Fruit fly (Drosophila melanogaster) whole organism, embryonic: Measurements from ENCODE around the gene TotZ.

Source experiments
- Awh ChIP-seq: fragments of 200-800 bp; sonication (Bioruptor generic); IDR thresholded peaks from 2 replicates; pipeline ENCODE4, ENCODE4 v1.3.6; 2022; ENCODE audit warnings: missing biosample characterization, missing genetic modification characterization
- CG10274 ChIP-seq: fragments of 200-800 bp; sonication (Bioruptor generic); optimal IDR thresholded peaks from 3 replicates; lab custom pipeline; 2017; ENCODE audit warnings: missing biosample characterization, mild to moderate bottlenecking, missing genetic modification characterization
- CG10321 ChIP-seq: fragments of 200-800 bp; sonication (Bioruptor generic); IDR thresholded peaks from 2 replicates; pipeline ENCODE4 v1.3.6; 2022; ENCODE audit warnings: missing biosample characterization, missing genetic modification characterization
- CG11456 ChIP-seq: fragments of 200-800 bp; sonication (Bioruptor generic); IDR thresholded peaks from 3 replicates; pipeline ENCODE4 v1.3.6; 2022; ENCODE audit warnings: missing biosample characterization, missing genetic modification characterization
- CG12659 ChIP-seq: fragments of 200-800 bp; sonication (Bioruptor generic); optimal IDR thresholded peaks from 3 replicates; lab custom pipeline; 2017; ENCODE audit warnings: mild to moderate bottlenecking, missing biosample characterization, missing genetic modification reagents, missing genetic modification characterization
- CG14965 ChIP-seq: fragments of 200-800 bp; sonication (Bioruptor generic); optimal IDR thresholded peaks from 2 replicates; lab custom pipeline; 2016; ENCODE audit warnings: missing biosample characterization, missing genetic modification characterization, borderline replicate concordance
- CG17359 ChIP-seq: fragments of 200-800 bp; sonication (Bioruptor generic); optimal IDR thresholded peaks from 3 replicates; lab custom pipeline; 2018; ENCODE audit warnings: missing biosample characterization, mild to moderate bottlenecking, missing genetic modification characterization, moderate library complexity
- CG17802 ChIP-seq: fragments of 200-800 bp; sonication (Bioruptor generic); optimal IDR thresholded peaks from 2 replicates; lab custom pipeline; 2018; ENCODE audit warnings: missing biosample characterization, mild to moderate bottlenecking, missing genetic modification characterization, moderate library complexity
- CG18764 ChIP-seq: fragments of 200-800 bp; sonication (Bioruptor generic); optimal IDR thresholded peaks from 3 replicates; lab custom pipeline; 2016; ENCODE audit warnings: missing biosample characterization, missing genetic modification characterization
- CG30020 ChIP-seq: fragments of 200-800 bp; optimal IDR thresholded peaks from 2 replicates; lab custom pipeline; 2019; ENCODE audit warnings: missing biosample characterization, mild to moderate bottlenecking, missing genetic modification characterization, moderate library complexity
- CG33557 ChIP-seq: fragments of 200-800 bp; sonication (Bioruptor generic); optimal IDR thresholded peaks from 2 replicates; lab custom pipeline; 2019; ENCODE audit warnings: missing biosample characterization, mild to moderate bottlenecking, missing genetic modification characterization, moderate library complexity
- CG5953 ChIP-seq: fragments of 200-800 bp; sonication (Bioruptor generic); IDR thresholded peaks from 2 replicates; pipeline ENCODE4 v1.3.6; 2022; ENCODE audit warnings: missing biosample characterization, missing genetic modification characterization
- CG6175 ChIP-seq: fragments of 200-800 bp; sonication (Bioruptor generic); IDR thresholded peaks from 3 replicates; pipeline ENCODE4 v1.3.6; 2022; ENCODE audit warnings: missing biosample characterization, missing genetic modification characterization
- CG6654 ChIP-seq: fragments of 200-800 bp; sonication (Bioruptor generic); optimal IDR thresholded peaks from 2 replicates; lab custom pipeline; 2017; ENCODE audit warnings: missing biosample characterization, mild to moderate bottlenecking, missing genetic modification characterization
- CG7556 ChIP-seq: fragments of 200-800 bp; sonication (Bioruptor generic); optimal IDR thresholded peaks from 2 replicates; lab custom pipeline; 2017; ENCODE audit warnings: missing biosample characterization, mild to moderate bottlenecking, missing genetic modification characterization
- CG8359 ChIP-seq: fragments of 200-800 bp; sonication (Bioruptor generic); optimal IDR thresholded peaks from 2 replicates; lab custom pipeline; 2017; ENCODE audit warnings: missing biosample characterization, mild to moderate bottlenecking, missing genetic modification characterization, borderline replicate concordance
- CG9215 ChIP-seq: fragments of 200-800 bp; sonication (Bioruptor generic); IDR thresholded peaks from 2 replicates; pipeline ENCODE4 v1.3.6; 2022; ENCODE audit warnings: missing biosample characterization, missing genetic modification characterization
- CG9817 ChIP-seq: fragments of 200-800 bp; sonication (Bioruptor generic); optimal IDR thresholded peaks from 2 replicates; lab custom pipeline; 2018; ENCODE audit warnings: missing biosample characterization, mild to moderate bottlenecking, missing genetic modification characterization, moderate library complexity
- CTCF ChIP-seq: fragments of 200-800 bp; sonication (Bioruptor generic); optimal IDR thresholded peaks from 2 replicates; lab custom pipeline; 2017; ENCODE audit warnings: missing biosample characterization, mild to moderate bottlenecking, missing genetic modification characterization, moderate library complexity
- CrebB ChIP-seq: fragments of 200-800 bp; sonication (Bioruptor generic); optimal IDR thresholded peaks from 3 replicates; lab custom pipeline; 2018; ENCODE audit warnings: missing biosample characterization, mild to moderate bottlenecking, missing genetic modification characterization
- Doc2 ChIP-seq: fragments of 200-800 bp; sonication (Bioruptor generic); IDR thresholded peaks from 2 replicates; pipeline ENCODE4 v1.3.6; 2022; ENCODE audit warnings: missing biosample characterization, missing genetic modification characterization
- HLH54F ChIP-seq: fragments of 200-800 bp; sonication (Bioruptor generic); optimal IDR thresholded peaks from 3 replicates; lab custom pipeline; 2016; ENCODE audit warnings: missing biosample characterization, missing genetic modification characterization
- Mes4 ChIP-seq: fragments of 200-800 bp; sonication (Bioruptor generic); optimal IDR thresholded peaks from 2 replicates; lab custom pipeline; 2016; ENCODE audit warnings: missing biosample characterization, missing genetic modification characterization
- NC2β ChIP-seq: fragments of 200-800 bp; sonication (Bioruptor generic); optimal IDR thresholded peaks from 2 replicates; lab custom pipeline; 2016; ENCODE audit warnings: missing biosample characterization, missing genetic modification characterization
- Rfx ChIP-seq: fragments of 200-800 bp; sonication (Bioruptor generic); IDR thresholded peaks from 2 replicates; pipeline ENCODE4 v1.3.6; 2022; ENCODE audit warnings: missing biosample characterization, missing genetic modification characterization
- Six4 ChIP-seq: fragments of 200-800 bp; sonication (Bioruptor generic); optimal IDR thresholded peaks from 2 replicates; lab custom pipeline; 2016; ENCODE audit warnings: missing biosample characterization, missing genetic modification characterization
- Xrp1 ChIP-seq: fragments of 200-800 bp; sonication (Bioruptor generic); IDR thresholded peaks from 2 replicates; pipeline ENCODE4 v1.3.6; 2022; ENCODE audit warnings: missing biosample characterization, missing genetic modification characterization
- ara ChIP-seq: fragments of 200-800 bp; sonication (Bioruptor generic); IDR thresholded peaks from 2 replicates; pipeline ENCODE4 v1.3.6; 2022; ENCODE audit warnings: missing biosample characterization, missing genetic modification characterization
- bcd ChIP-seq: fragments of 200-800 bp; sonication (Bioruptor generic); optimal IDR thresholded peaks from 2 replicates; lab custom pipeline; 2017; ENCODE audit warnings: missing biosample characterization, mild to moderate bottlenecking, missing genetic modification characterization
- bowl ChIP-seq: fragments of 200-800 bp; sonication (Bioruptor generic); IDR thresholded peaks from 2 replicates; pipeline ENCODE4 v1.3.6; 2022; ENCODE audit warnings: missing biosample characterization, missing genetic modification characterization
- caup ChIP-seq: fragments of 200-800 bp; sonication (Bioruptor generic); optimal IDR thresholded peaks from 3 replicates; lab custom pipeline; 2017; ENCODE audit warnings: missing biosample characterization, mild to moderate bottlenecking, missing genetic modification characterization, moderate library complexity; ENCODE audit not compliant: severe bottlenecking
- emc ChIP-seq: fragments of 200-800 bp; sonication (Bioruptor generic); optimal IDR thresholded peaks from 2 replicates; lab custom pipeline; 2016; ENCODE audit warnings: missing biosample characterization, missing genetic modification characterization
- eyg ChIP-seq: fragments of 200-800 bp; sonication (Bioruptor generic); optimal IDR thresholded peaks from 3 replicates; lab custom pipeline; 2016; ENCODE audit warnings: missing biosample characterization, missing genetic modification characterization
- gem ChIP-seq: fragments of 200-800 bp; sonication (Bioruptor generic); optimal IDR thresholded peaks from 2 replicates; lab custom pipeline; 2019; ENCODE audit warnings: missing biosample characterization, mild to moderate bottlenecking, missing genetic modification characterization, moderate library complexity
- inv ChIP-seq: fragments of 200-800 bp; sonication (Bioruptor generic); IDR thresholded peaks from 2 replicates; pipeline ENCODE4 v1.3.6; 2022; ENCODE audit warnings: missing biosample characterization, missing genetic modification characterization; ENCODE audit not compliant: partially characterized antibody
- lmd ChIP-seq: fragments of 200-800 bp; sonication (Bioruptor generic); IDR thresholded peaks from 2 replicates; pipeline ENCODE4 v1.3.6; 2022; ENCODE audit warnings: missing biosample characterization, missing genetic modification characterization
- mld ChIP-seq: fragments of 200-800 bp; sonication (Bioruptor generic); IDR thresholded peaks from 3 replicates; pipeline ENCODE4 v1.3.6; 2022; ENCODE audit warnings: missing biosample characterization, missing genetic modification characterization; ENCODE audit not compliant: partially characterized antibody
- p53 ChIP-seq: fragments of 200-800 bp; sonication (Bioruptor generic); optimal IDR thresholded peaks from 2 replicates; lab custom pipeline; 2016; ENCODE audit warnings: missing biosample characterization, missing genetic modification characterization
- peb ChIP-seq: fragments of 200-800 bp; sonication (Bioruptor generic); IDR thresholded peaks from 2 replicates; pipeline ENCODE4 v1.3.6; 2022; ENCODE audit warnings: missing biosample characterization, missing genetic modification characterization
- pum ChIP-seq: fragments of 200-800 bp; sonication (Bioruptor generic); optimal IDR thresholded peaks from 2 replicates; lab custom pipeline; 2016; ENCODE audit warnings: missing biosample characterization, missing genetic modification characterization
- ranshi ChIP-seq: fragments of 200-800 bp; sonication (Bioruptor generic); IDR thresholded peaks from 2 replicates; pipeline ENCODE4 v1.3.6; 2022; ENCODE audit warnings: missing biosample characterization, missing genetic modification characterization
- repo ChIP-seq: fragments of 200-800 bp; sonication (Bioruptor generic); optimal IDR thresholded peaks from 2 replicates; lab custom pipeline; 2016; ENCODE audit warnings: missing biosample characterization, missing genetic modification characterization
- seq ChIP-seq: fragments of 200-800 bp; sonication (Bioruptor generic); IDR thresholded peaks from 2 replicates; pipeline ENCODE4 v1.3.6; 2022; ENCODE audit warnings: missing biosample characterization, missing genetic modification characterization
- sob ChIP-seq: fragments of 200-800 bp; sonication (Bioruptor generic); IDR thresholded peaks from 2 replicates; pipeline ENCODE4 v1.3.6; 2022; ENCODE audit warnings: missing biosample characterization, missing genetic modification characterization
- stwl ChIP-seq: fragments of 200-800 bp; sonication (Bioruptor generic); optimal IDR thresholded peaks from 3 replicates; lab custom pipeline; 2018; ENCODE audit warnings: missing biosample characterization, mild to moderate bottlenecking, missing genetic modification characterization, moderate library complexity
- tgo ChIP-seq: fragments of 200-800 bp; sonication (Bioruptor generic); IDR thresholded peaks from 3 replicates; pipeline ENCODE4 v1.3.6; 2022; ENCODE audit warnings: missing biosample characterization, missing genetic modification characterization
- tna ChIP-seq: fragments of 200-800 bp; sonication (Bioruptor generic); IDR thresholded peaks from 2 replicates; pipeline ENCODE4 v1.3.6; 2022; ENCODE audit warnings: missing biosample characterization, missing genetic modification characterization; ENCODE audit not compliant: partially characterized antibody
- twi ChIP-seq: fragments of 200-800 bp; optimal IDR thresholded peaks from 2 replicates; lab custom pipeline; 2019; ENCODE audit warnings: missing biosample characterization, mild to moderate bottlenecking, missing genetic modification characterization, moderate library complexity
- vnd ChIP-seq: fragments of 200-800 bp; sonication (Bioruptor generic); IDR thresholded peaks from 3 replicates; pipeline ENCODE4 v1.3.6; 2022; ENCODE audit warnings: missing biosample characterization, missing genetic modification characterization; ENCODE audit not compliant: partially characterized antibody
- wdn ChIP-seq: fragments of 200-800 bp; sonication (Bioruptor generic); IDR thresholded peaks from 2 replicates; pipeline ENCODE4 v1.3.6; 2022; ENCODE audit warnings: missing biosample characterization, missing genetic modification characterization

TotZ gene

DNA sequence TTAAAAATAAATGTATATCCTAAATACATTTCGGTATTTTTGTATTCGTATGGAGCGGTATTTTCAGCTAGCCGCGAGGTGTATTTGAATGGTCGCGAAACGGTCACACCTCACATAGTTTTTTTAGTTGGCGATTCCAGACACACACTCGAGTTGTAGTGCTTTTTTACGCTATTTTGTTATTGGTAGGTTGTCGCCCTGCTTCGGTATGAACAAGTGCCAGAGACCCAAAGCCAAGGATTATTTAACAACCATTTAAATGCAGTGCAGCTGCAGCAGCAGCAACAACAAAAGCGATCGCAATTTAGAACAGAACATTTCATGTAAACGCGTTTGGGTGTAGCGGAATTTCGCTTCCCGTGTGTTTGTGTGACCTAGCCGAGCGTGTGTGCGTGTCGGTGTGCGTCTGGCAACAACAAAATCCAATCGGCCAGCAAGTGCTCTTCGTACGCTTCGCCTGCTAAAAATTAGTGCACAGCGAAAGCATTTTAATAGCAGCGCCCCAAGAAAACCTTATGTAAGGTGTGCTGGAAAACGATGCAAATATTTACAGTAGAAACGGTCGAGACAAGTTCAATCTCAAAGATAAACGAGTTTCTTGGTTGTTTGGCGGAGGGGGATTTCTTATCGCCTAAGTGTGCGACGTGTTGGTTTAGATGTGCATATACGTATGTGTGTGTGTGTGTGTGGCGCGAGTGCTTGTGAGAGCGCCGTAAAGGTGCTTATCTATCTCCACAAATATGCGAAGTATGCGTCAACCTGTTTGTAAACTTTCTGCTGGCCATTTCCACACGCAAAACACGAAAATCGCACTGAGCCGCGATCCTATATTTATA lies 44.6 kb upstream of the TotZ start, which contains the start of gene Synd (continued):
- no peak for TF ChIP-seq eyg (GFP tag; lab: Kevin White, UChicago)
- TF ChIP-seq CG12659 (GFP tag; lab: Kevin White, UChicago): peak; percentile 44
- TF ChIP-seq CG17802 (tag; lab: Kevin White, UChicago): no peak
- no peak for TF ChIP-seq Xrp1 (GFP tag; lab: Robert Waterston, UW)
- no peak for TF ChIP-seq CG11456
- no peak for TF ChIP-seq wdn (GFP tag; lab: Robert Waterston, UW)
- no peak for TF ChIP-seq CG8359 (GFP tag; lab: Kevin White, UChicago)
- no peak for TF ChIP-seq tgo (GFP tag; lab: Robert Waterston, UW)
- no peak for TF ChIP-seq ranshi (GFP tag; lab: Robert Waterston, UW)
- peak; percentile 40 for TF ChIP-seq stwl (tag; lab: Kevin White, UChicago)
- peak; percentile 33; the same call in 1 of the 2 replicates for TF ChIP-seq sob (GFP tag; lab: Robert Waterston, UW)
- no peak for TF ChIP-seq repo (GFP tag; lab: Kevin White, UChicago)
- TF ChIP-seq peb: no peak
- TF ChIP-seq CG6654: no peak
- TF ChIP-seq CG18764 (GFP tag; lab: Kevin White, UChicago): no peak
- TF ChIP-seq vnd: no peak
- no peak for TF ChIP-seq bowl
- no peak for TF ChIP-seq Awh
- no peak for TF ChIP-seq Mes4
- TF ChIP-seq CG6175: no peak
- TF ChIP-seq CG5953 (GFP tag; lab: Robert Waterston, UW): no peak
- TF ChIP-seq NC2β: no peak
- TF ChIP-seq caup (GFP tag; lab: Kevin White, UChicago): no peak
- TF ChIP-seq lmd: peak; percentile 23; the same call in 1 of the 2 replicates
- TF ChIP-seq tna (GFP tag; lab: Robert Waterston, UW): no peak; the same call in 1 of the 2 replicates
- no peak for TF ChIP-seq Doc2 (GFP tag; lab: Robert Waterston, UW)
- peak; percentile 6 for TF ChIP-seq CG17359
- TF ChIP-seq p53 (GFP tag; lab: Kevin White, UChicago): no peak
- no peak for TF ChIP-seq CG10321 (GFP tag; lab: Robert Waterston, UW)
- no peak for TF ChIP-seq CG9817 (tag; lab: Kevin White, UChicago)
- no peak for TF ChIP-seq CG14965 (GFP tag; lab: Kevin White, UChicago)
- no peak for TF ChIP-seq ara (GFP tag; lab: Robert Waterston, UW)
- TF ChIP-seq twi (tag; lab: Kevin White, UChicago): no peak
- TF ChIP-seq seq (GFP tag; lab: Robert Waterston, UW): no peak
- no peak for TF ChIP-seq CG30020 (tag; lab: Kevin White, UChicago)
- TF ChIP-seq pum (GFP tag; lab: Kevin White, UChicago): no peak
- TF ChIP-seq CG9215 (GFP tag; lab: Robert Waterston, UW): no peak
- TF ChIP-seq CG33557 (GFP tag; lab: Kevin White, UChicago): peak; percentile 10
- no peak for TF ChIP-seq emc (GFP tag; lab: Kevin White, UChicago)
- TF ChIP-seq inv (GFP tag; lab: Robert Waterston, UW): no peak
- peak; percentile 35 for TF ChIP-seq HLH54F (GFP tag; lab: Kevin White, UChicago)
- TF ChIP-seq mld (GFP tag; lab: Robert Waterston, UW): no peak
- TF ChIP-seq CTCF (GFP tag; lab: Kevin White, UChicago): no peak
- TF ChIP-seq CG10274 (GFP tag; lab: Kevin White, UChicago): peak; percentile 97
- peak; percentile 31 for TF ChIP-seq CrebB
- TF ChIP-seq Rfx (GFP tag; lab: Robert Waterston, UW): peak; percentile 16; the same call in 1 of the 2 replicates
- no peak for TF ChIP-seq bcd
- peak; percentile 20 for TF ChIP-seq CG7556 (GFP tag; lab: Kevin White, UChicago)
- peak; percentile 5 for TF ChIP-seq gem (tag; lab: Kevin White, UChicago)
- no peak for TF ChIP-seq Six4 (GFP tag; lab: Kevin White, UChicago)
